Worm (Caenorhabditis elegans) whole organism, L4 larva: ENCODE results near the gene C53A3.4.

Experiments
- F44E2.7 ChIP-seq: fragments of 200-800 bp; sonication (Bioruptor generic); IDR thresholded peaks from 2 replicates; pipeline ENCODE4 v2.1.2; 2022; ENCODE audit warnings: missing genetic modification characterization, missing compliant biosample characterization
- T26A8.4 ChIP-seq: fragments of 200-800 bp; sonication (Bioruptor generic); IDR thresholded peaks from 2 replicates; pipeline ENCODE4 v1.3.6; 2022; ENCODE audit warnings: missing genetic modification characterization, missing compliant biosample characterization
- Y48G9A.11 ChIP-seq: fragments of 200-800 bp; sonication (Bioruptor generic); IDR thresholded peaks from 2 replicates; pipeline ENCODE4 v1.3.6; 2022; ENCODE audit warnings: missing genetic modification reagents, missing genetic modification characterization, missing compliant biosample characterization
- ZK546.5 ChIP-seq, 2 experiments: sonication (generic microtip); optimal IDR thresholded peaks; 2 replicates each; lab custom pipeline; 2017; ENCODE audit warnings: missing biosample characterization in 2 of 2, missing genetic modification characterization in 2 of 2
- arid-1 ChIP-seq: fragments of 200-800 bp; sonication (Bioruptor generic); conservative IDR thresholded peaks from 2 replicates; pipeline ENCODE4 v1.3.6; 2022; ENCODE audit warnings: missing genetic modification reagents, missing genetic modification characterization, missing compliant biosample characterization
- attf-4 ChIP-seq: sonication (generic microtip); optimal IDR thresholded peaks from 3 replicates; lab custom pipeline; 2017; ENCODE audit warnings: missing biosample characterization, missing genetic modification characterization
- ceh-20 ChIP-seq: fragments of 200-800 bp; sonication (Bioruptor generic); IDR thresholded peaks from 2 replicates; pipeline ENCODE4 v1.3.6; 2022; ENCODE audit warnings: missing genetic modification reagents, missing genetic modification characterization, missing compliant biosample characterization
- ceh-44 ChIP-seq: fragments of 200-800 bp; sonication (Bioruptor generic); IDR thresholded peaks from 2 replicates; pipeline ENCODE4 v1.3.6; 2022; ENCODE audit warnings: missing genetic modification reagents, missing genetic modification characterization, missing compliant biosample characterization
- ceh-62 ChIP-seq: sonication (generic microtip); optimal IDR thresholded peaks from 2 replicates; lab custom pipeline; 2017; ENCODE audit warnings: missing biosample characterization, missing genetic modification characterization
- daf-12 ChIP-seq: fragments of 150-350 bp; optimal IDR thresholded peaks from 2 replicates; lab custom pipeline; 2014; ENCODE audit warnings: missing biosample characterization, missing genetic modification reagents, missing genetic modification characterization
- daf-16 ChIP-seq, 3 experiments: sonication (generic microtip); optimal IDR thresholded peaks; 2 replicates each; lab custom pipeline; 2016 to 2017; ENCODE audit warnings: missing genetic modification characterization in 3 of 3, missing genetic modification reagents in 3 of 3, mild to moderate bottlenecking in 2 of 3, missing compliant biosample characterization in 2 of 3, missing biosample characterization in 1 of 3, moderate library complexity in 1 of 3
- daf-19 ChIP-seq: fragments of 200-800 bp; sonication (Bioruptor generic); conservative IDR thresholded peaks from 2 replicates; pipeline ENCODE4 v1.3.6; 2022; ENCODE audit warnings: missing genetic modification characterization, missing compliant biosample characterization
- dmd-6 ChIP-seq: fragments of 200-800 bp; sonication (Bioruptor generic); IDR thresholded peaks from 2 replicates; pipeline ENCODE4 v1.3.6; 2022; ENCODE audit warnings: missing genetic modification reagents, missing genetic modification characterization, missing compliant biosample characterization
- egl-27 ChIP-seq: sonication (generic microtip); optimal IDR thresholded peaks from 3 replicates; lab custom pipeline; 2017; ENCODE audit warnings: missing biosample characterization, missing genetic modification reagents, missing genetic modification characterization
- egl-43 ChIP-seq: fragments of 200-800 bp; sonication (Bioruptor generic); IDR thresholded peaks from 2 replicates; pipeline ENCODE4 v1.3.6; 2022; ENCODE audit warnings: missing genetic modification reagents, missing genetic modification characterization, missing compliant biosample characterization
- gei-8 ChIP-seq: fragments of 200-800 bp; sonication (Bioruptor generic); optimal IDR thresholded peaks from 2 replicates; lab custom pipeline; 2018; ENCODE audit warnings: mild to moderate bottlenecking, missing genetic modification characterization, missing compliant biosample characterization
- hlh-11 ChIP-seq: fragments of 200-800 bp; sonication (Bioruptor generic); optimal IDR thresholded peaks from 2 replicates; lab custom pipeline; 2018; ENCODE audit warnings: mild to moderate bottlenecking, missing genetic modification characterization, missing compliant biosample characterization
- jun-1 ChIP-seq: fragments of 150-350 bp; optimal IDR thresholded peaks from 2 replicates; lab custom pipeline; 2014; ENCODE audit warnings: missing biosample characterization, missing genetic modification reagents, missing genetic modification characterization
- lin-1 ChIP-seq: fragments of 200-800 bp; sonication (Bioruptor generic); IDR thresholded peaks from 2 replicates; pipeline ENCODE4 v1.3.6; 2022; ENCODE audit warnings: missing genetic modification reagents, missing genetic modification characterization, missing compliant biosample characterization
- lin-13 ChIP-seq: fragments of 150-350 bp; optimal IDR thresholded peaks from 2 replicates; lab custom pipeline; 2014; ENCODE audit warnings: missing biosample characterization, missing genetic modification reagents, missing genetic modification characterization
- lir-3 ChIP-seq: sonication (generic microtip); optimal IDR thresholded peaks from 2 replicates; lab custom pipeline; 2016; ENCODE audit warnings: mild to moderate bottlenecking, missing genetic modification characterization, missing compliant biosample characterization
- madf-5 ChIP-seq, 2 experiments: fragments of 200-800 bp; sonication (Bioruptor generic); IDR thresholded peaks; 2 replicates each; pipeline ENCODE4 v1.3.6; 2022; ENCODE audit warnings: missing compliant biosample characterization in 2 of 2, missing genetic modification characterization in 2 of 2
- mdl-1 ChIP-seq, 2 experiments: fragments of 150-350 bp in 1 of 2; sonication (generic microtip) in 1 of 2; optimal IDR thresholded peaks; 2 replicates each; lab custom pipeline; 2014 to 2017; ENCODE audit warnings: missing biosample characterization in 2 of 2, missing genetic modification characterization in 2 of 2
- mdt-29 ChIP-seq: fragments of 200-800 bp; sonication (Bioruptor generic); IDR thresholded peaks from 2 replicates; pipeline ENCODE4 v1.3.6; 2022; ENCODE audit warnings: missing genetic modification reagents, missing genetic modification characterization, missing compliant biosample characterization
- nhr-11 ChIP-seq: fragments of 150-350 bp; optimal IDR thresholded peaks from 2 replicates; lab custom pipeline; 2014; ENCODE audit warnings: missing biosample characterization, missing genetic modification characterization
- nhr-237 ChIP-seq: sonication (generic microtip); optimal IDR thresholded peaks from 2 replicates; lab custom pipeline; 2017; ENCODE audit warnings: missing biosample characterization, missing genetic modification characterization
- nhr-28 ChIP-seq: fragments of 150-350 bp; optimal IDR thresholded peaks from 2 replicates; lab custom pipeline; 2014; ENCODE audit warnings: missing biosample characterization, missing genetic modification characterization
- nhr-41 ChIP-seq: fragments of 200-800 bp; sonication (Bioruptor generic); IDR thresholded peaks from 2 replicates; pipeline ENCODE4 v1.3.6; 2022; ENCODE audit warnings: missing genetic modification reagents, missing genetic modification characterization, missing compliant biosample characterization
- nhr-48 ChIP-seq: sonication (generic microtip); optimal IDR thresholded peaks from 2 replicates; lab custom pipeline; 2016; ENCODE audit warnings: mild to moderate bottlenecking, missing genetic modification characterization, missing compliant biosample characterization
- rbr-2 ChIP-seq: sonication (generic microtip); optimal IDR thresholded peaks from 2 replicates; lab custom pipeline; 2016; ENCODE audit warnings: missing genotype, missing genetic modification characterization, missing compliant biosample characterization
- skn-1 ChIP-seq: fragments of 150-350 bp; optimal IDR thresholded peaks from 2 replicates; lab custom pipeline; 2014; ENCODE audit warnings: missing biosample characterization, missing genetic modification characterization
- snpc-1.2 ChIP-seq: fragments of 200-800 bp; sonication (Bioruptor generic); IDR thresholded peaks from 2 replicates; pipeline ENCODE4 v1.3.6; 2022; ENCODE audit warnings: missing genetic modification reagents, missing genetic modification characterization, missing compliant biosample characterization
- tag-97 ChIP-seq: fragments of 200-800 bp; sonication (Bioruptor generic); IDR thresholded peaks from 2 replicates; pipeline ENCODE4 v1.3.6; 2022; ENCODE audit warnings: missing genetic modification characterization, missing compliant biosample characterization
- unc-62 ChIP-seq, 3 experiments: fragments of 150-350 bp in 1 of 3; sonication (generic microtip); optimal IDR thresholded peaks in 2 of 3; peaks in 1 of 3; 1 replicate in 1 of 3; 2 replicates in 2 of 3; lab custom pipeline; 2014 to 2017; ENCODE audit warnings: missing biosample characterization in 3 of 3, missing genetic modification characterization in 3 of 3, missing genetic modification reagents in 3 of 3, missing genotype in 1 of 3
- zip-2 ChIP-seq: fragments of 150-350 bp; optimal IDR thresholded peaks from 2 replicates; lab custom pipeline; 2014; ENCODE audit warnings: missing biosample characterization, missing genetic modification characterization

Gene C53A3.4

DNA sequence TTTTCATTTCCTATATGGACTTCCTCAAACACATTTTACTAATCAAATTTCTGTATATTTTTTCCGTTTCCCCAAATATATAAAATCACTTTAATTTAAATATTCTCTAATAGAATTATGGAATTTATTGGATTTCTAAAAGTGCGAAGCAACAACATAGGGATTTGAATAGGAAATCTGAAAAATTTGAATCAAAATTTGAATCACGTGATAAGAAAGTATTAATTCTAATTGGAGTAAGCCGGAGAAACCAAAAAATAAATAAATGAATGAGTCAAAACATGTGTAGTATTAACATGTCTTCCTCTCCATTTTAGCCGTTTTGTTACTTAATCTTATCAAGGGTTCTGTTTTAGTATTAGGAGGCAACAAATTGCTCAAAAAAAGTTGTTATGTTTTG lies 17.4 kb downstream of the C53A3.4 start:
- TF ChIP-seq attf-4, result no peak
- TF ChIP-seq lin-13, result no peak
- TF ChIP-seq nhr-11, result no peak
- TF ChIP-seq jun-1 (tag; lab: Kevin White, UChicago), result no peak
- TF ChIP-seq egl-27 (tag; lab: Kevin White, UChicago), result no peak
- no peak for TF ChIP-seq lin-1 (GFP tag; lab: Robert Waterston, UW)
- no peak for TF ChIP-seq ZK546.5 (tag; optimal IDR thresholded peaks at IDR 0.05; lab: Kevin White, UChicago)
- no peak for TF ChIP-seq ceh-44 (GFP tag; lab: Robert Waterston, UW)
- no peak for TF ChIP-seq arid-1 (GFP tag; lab: Robert Waterston, UW)
- no peak for TF ChIP-seq madf-5 (GFP tag; IDR thresholded peaks at IDR 0.05; lab: Robert Waterston, UW)

ce11 chrV:5739438-5739837 lies 19.2 kb downstream of the C53A3.4 start:
- TF ChIP-seq snpc-1.2 (GFP tag; lab: Robert Waterston, UW) (no peak), unc-62 (GFP tag; optimal IDR thresholded peaks at IDR 0.05 in 1 of 2; lab: Kevin White, UChicago) (peak in 1 of 2 experiments; percentile 67), unc-62 (tag; optimal IDR thresholded peaks at IDR 0.05; lab: Kevin White, UChicago) (no peak)

DNA sequence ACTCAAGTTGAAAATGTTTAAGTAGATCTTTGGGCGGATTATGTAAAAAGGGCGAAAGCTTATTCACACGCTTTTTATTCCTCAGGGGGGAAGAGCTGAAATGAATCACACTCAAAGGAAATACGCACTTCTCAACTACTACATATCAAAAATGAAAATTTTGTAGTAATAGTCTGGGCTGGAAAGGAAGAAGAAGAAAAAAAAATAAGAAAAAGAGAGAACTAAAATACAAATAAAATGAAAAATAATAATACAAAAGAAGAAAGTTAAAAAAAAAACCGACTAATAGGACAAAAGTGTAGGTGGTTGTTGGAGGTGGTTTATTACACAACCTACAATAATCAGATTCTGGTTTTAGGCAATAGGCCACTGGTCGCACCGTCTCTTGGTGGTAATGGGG lies 22.6 kb downstream of the C53A3.4 start, which contains the start of gene K09H11.6:
Gene K09H11.6, minus strand, starts transcription at position 101 of the 400 bp plus-strand sequence.
- TF ChIP-seq lir-3 (tag; lab: Kevin White, UChicago) (no peak), rbr-2 (tag; lab: Kevin White, UChicago) (no peak), ceh-20 (GFP tag; lab: Robert Waterston, UW) (no peak), nhr-41 (GFP tag; lab: Robert Waterston, UW) (no peak), gei-8 (GFP tag; lab: Kevin White, UChicago) (no peak), ceh-44 (GFP tag; lab: Robert Waterston, UW) (no peak), mdt-29 (no peak), egl-43 (GFP tag; lab: Robert Waterston, UW) (no peak), nhr-48 (tag; lab: Kevin White, UChicago) (no peak), dmd-6 (GFP tag; lab: Robert Waterston, UW) (no peak), Y48G9A.11 (GFP tag; lab: Robert Waterston, UW) (no peak), hlh-11 (tag; lab: Kevin White, UChicago) (no peak), zip-2 (tag; lab: Kevin White, UChicago) (no peak), daf-12 (tag; lab: Kevin White, UChicago) (no peak), nhr-28 (tag; lab: Kevin White, UChicago) (no peak)

- TF ChIP-seq T26A8.4 (GFP tag; lab: Robert Waterston, UW) (no peak), F44E2.7 (GFP tag; lab: Robert Waterston, UW) (no peak), jun-1 (tag; lab: Kevin White, UChicago) (no peak), unc-62 (GFP tag; optimal IDR thresholded peaks at IDR 0.05 in 1 of 2; lab: Kevin White, UChicago) (no peak), unc-62 (tag; optimal IDR thresholded peaks at IDR 0.05; lab: Kevin White, UChicago) (no peak), mdl-1 (tag; optimal IDR thresholded peaks at IDR 0.05; lab: Kevin White, UChicago) (no peak), daf-19 (GFP tag; lab: Robert Waterston, UW) (no peak), skn-1 (tag; lab: Kevin White, UChicago) (no peak), nhr-237 (tag; lab: Kevin White, UChicago) (no peak), tag-97 (GFP tag; lab: Robert Waterston, UW) (no peak), daf-16 (GFP tag; optimal IDR thresholded peaks at IDR 0.05; lab: Kevin White, UChicago) (no peak), daf-16 (tag; optimal IDR thresholded peaks at IDR 0.05; lab: Kevin White, UChicago) (no peak), ceh-62 (no peak), madf-5 (GFP tag; IDR thresholded peaks at IDR 0.05; lab: Robert Waterston, UW) (no peak)
These were observed 27.9 kb downstream of the C53A3.4 start, which contains the start of gene K09H11.15 for ce11 chrV:5730783-5731182. TSS of gene K09H11.15 (minus strand) at chrV:5730883.
